Worm (Caenorhabditis elegans): ENCODE measurements around the gene K07D4.4.

DNA sequence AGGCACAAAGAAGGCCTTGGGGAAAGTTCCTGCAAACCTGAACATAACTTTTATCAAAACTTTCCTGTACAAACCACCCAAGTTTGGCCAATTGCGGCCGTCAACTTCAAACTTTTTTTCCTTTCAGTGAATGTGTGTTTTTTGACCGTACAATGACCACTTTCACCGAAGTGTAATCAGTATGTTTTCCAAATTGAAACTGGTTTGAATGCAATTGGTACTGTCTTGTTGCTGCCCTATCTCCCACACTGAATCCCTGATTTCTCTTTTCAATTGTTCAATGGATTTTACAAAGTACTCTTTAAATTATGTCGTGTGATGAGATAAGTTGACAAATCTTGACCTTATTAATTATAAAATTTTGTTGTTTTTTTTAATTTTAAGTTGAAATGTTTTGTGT lies 31.8 kb downstream of the K07D4.4 start:
- TF ChIP-seq hmg-4 (GFP tag; optimal IDR thresholded peaks at IDR 0.05) (no peak), ceh-13 (GFP tag; optimal IDR thresholded peaks at IDR 0.05) (no peak)

All from whole organism, early embryonic.